Worm (Caenorhabditis elegans) whole organism, L4 larva: ENCODE measurements around the gene B0563.9.
A peak's percentile ranks its signal among the peaks of the same experiment; 100 is the strongest.

Experiments
- T26A8.4 ChIP-seq: fragments of 200-800 bp; sonication (Bioruptor generic); IDR thresholded peaks from 2 replicates; pipeline ENCODE4 v1.3.6; 2022; ENCODE audit warnings: missing genetic modification characterization, missing compliant biosample characterization
- Y5F2A.4 ChIP-seq: fragments of 200-800 bp; sonication (Bioruptor generic); optimal IDR thresholded peaks from 2 replicates; lab custom pipeline; 2018; ENCODE audit warnings: mild to moderate bottlenecking, missing genetic modification characterization, missing compliant biosample characterization
- ZK337.2 ChIP-seq: fragments of 200-800 bp; sonication (Bioruptor generic); IDR thresholded peaks from 2 replicates; pipeline ENCODE4 v1.3.6; 2022; ENCODE audit warnings: missing genetic modification reagents, missing genetic modification characterization, missing compliant biosample characterization
- ZK546.5 ChIP-seq, 2 experiments: sonication (generic microtip); optimal IDR thresholded peaks; 2 replicates each; lab custom pipeline; 2017; ENCODE audit warnings: missing biosample characterization in 2 of 2, missing genetic modification characterization in 2 of 2
- aha-1 ChIP-seq: fragments of 150-350 bp; peaks from one replicate; lab custom pipeline; 2014; ENCODE audit warnings: missing biosample characterization, missing genetic modification characterization
- ama-1 ChIP-seq: fragments of 150-350 bp; optimal IDR thresholded peaks from 2 replicates; lab custom pipeline; 2014; ENCODE audit warnings: inconsistent platforms, mixed read lengths
- arid-1 ChIP-seq: fragments of 200-800 bp; sonication (Bioruptor generic); conservative IDR thresholded peaks from 2 replicates; pipeline ENCODE4 v1.3.6; 2022; ENCODE audit warnings: missing genetic modification reagents, missing genetic modification characterization, missing compliant biosample characterization
- attf-4 ChIP-seq: sonication (generic microtip); optimal IDR thresholded peaks from 3 replicates; lab custom pipeline; 2017; ENCODE audit warnings: missing biosample characterization, missing genetic modification characterization
- ceh-32 ChIP-seq: sonication (generic microtip); optimal IDR thresholded peaks from 2 replicates; lab custom pipeline; 2016; ENCODE audit warnings: mild to moderate bottlenecking, missing genetic modification characterization, missing compliant biosample characterization; ENCODE audit not compliant: poor library complexity
- ceh-62 ChIP-seq: sonication (generic microtip); optimal IDR thresholded peaks from 2 replicates; lab custom pipeline; 2017; ENCODE audit warnings: missing biosample characterization, missing genetic modification characterization
- ctbp-1 ChIP-seq: fragments of 200-800 bp; sonication (Bioruptor generic); IDR thresholded peaks from 2 replicates; pipeline ENCODE4 v1.3.6; 2022; ENCODE audit warnings: missing genetic modification reagents, missing genetic modification characterization, missing compliant biosample characterization
- daf-16 ChIP-seq, 3 experiments: sonication (generic microtip); optimal IDR thresholded peaks; 2 replicates each; lab custom pipeline; 2016 to 2017; ENCODE audit warnings: missing genetic modification characterization in 3 of 3, missing genetic modification reagents in 3 of 3, mild to moderate bottlenecking in 2 of 3, missing compliant biosample characterization in 2 of 3, missing biosample characterization in 1 of 3, moderate library complexity in 1 of 3
- dpl-1 ChIP-seq: fragments of 150-350 bp; optimal IDR thresholded peaks from 2 replicates; lab custom pipeline; 2014; ENCODE audit warnings: missing biosample characterization, missing genetic modification reagents, missing genetic modification characterization
- dve-1 ChIP-seq: sonication (generic microtip); optimal IDR thresholded peaks from 2 replicates; lab custom pipeline; 2017; ENCODE audit warnings: antibody characterized with exemption, mild to moderate bottlenecking, missing genetic modification characterization, missing compliant biosample characterization; ENCODE audit not compliant: insufficient read depth
- hlh-30 ChIP-seq: sonication (generic microtip); optimal IDR thresholded peaks from 2 replicates; lab custom pipeline; 2017; ENCODE audit warnings: antibody characterized with exemption, mild to moderate bottlenecking, missing genetic modification characterization, missing compliant biosample characterization; ENCODE audit not compliant: insufficient read depth
- jun-1 ChIP-seq: fragments of 150-350 bp; optimal IDR thresholded peaks from 2 replicates; lab custom pipeline; 2014; ENCODE audit warnings: missing biosample characterization, missing genetic modification reagents, missing genetic modification characterization
- lin-15B ChIP-seq: fragments of 150-350 bp; sonication (generic microtip); optimal IDR thresholded peaks from 3 replicates; lab custom pipeline; 2014; ENCODE audit warnings: missing biosample characterization, missing genetic modification characterization
- lin-39 ChIP-seq: fragments of 150-350 bp; optimal IDR thresholded peaks from 2 replicates; lab custom pipeline; 2014; ENCODE audit warnings: missing biosample characterization, missing genetic modification reagents, missing genetic modification characterization
- madf-9 ChIP-seq: fragments of 200-800 bp; sonication (Bioruptor generic); conservative IDR thresholded peaks from 2 replicates; pipeline ENCODE4 v1.3.6; 2022; ENCODE audit warnings: missing genetic modification reagents, missing genetic modification characterization, missing compliant biosample characterization
- mdl-1 ChIP-seq, 2 experiments: fragments of 150-350 bp in 1 of 2; sonication (generic microtip) in 1 of 2; optimal IDR thresholded peaks; 2 replicates each; lab custom pipeline; 2014 to 2017; ENCODE audit warnings: missing biosample characterization in 2 of 2, missing genetic modification characterization in 2 of 2
- mep-1 ChIP-seq: fragments of 150-350 bp; sonication (generic microtip); optimal IDR thresholded peaks from 3 replicates; lab custom pipeline; 2014; ENCODE audit warnings: missing biosample characterization, missing genetic modification characterization
- mes-2 ChIP-seq: sonication (generic microtip); optimal IDR thresholded peaks from 2 replicates; lab custom pipeline; 2016; ENCODE audit warnings: missing genotype, mild to moderate bottlenecking, missing genetic modification characterization, missing compliant biosample characterization; ENCODE audit not compliant: poor library complexity, severe bottlenecking
- nhr-10 ChIP-seq: fragments of 150-350 bp; optimal IDR thresholded peaks from 2 replicates; lab custom pipeline; 2014; ENCODE audit warnings: missing biosample characterization, missing genetic modification characterization
- nhr-11 ChIP-seq: fragments of 150-350 bp; optimal IDR thresholded peaks from 2 replicates; lab custom pipeline; 2014; ENCODE audit warnings: missing biosample characterization, missing genetic modification characterization
- nhr-77 ChIP-seq: fragments of 150-350 bp; optimal IDR thresholded peaks from 2 replicates; lab custom pipeline; 2014; ENCODE audit warnings: missing biosample characterization, missing genetic modification characterization
- pha-4 ChIP-seq, 2 experiments: fragments of 150-350 bp in 1 of 2; fragments of 200-800 bp in 1 of 2; sonication (Bioruptor generic) in 1 of 2; IDR thresholded peaks in 1 of 2; optimal IDR thresholded peaks in 1 of 2; 2 replicates each; pipeline versions ENCODE4 v1.3.6 to Lab custom; 2014 to 2022; ENCODE audit warnings: missing genetic modification characterization in 2 of 2, missing genetic modification reagents in 2 of 2, missing biosample characterization in 1 of 2, missing compliant biosample characterization in 1 of 2
- saeg-2 ChIP-seq: fragments of 200-800 bp; sonication (Bioruptor generic); IDR thresholded peaks from 2 replicates; pipeline ENCODE4 v1.3.6; 2022; ENCODE audit warnings: missing genetic modification reagents, missing genetic modification characterization, missing compliant biosample characterization
- snpc-1.2 ChIP-seq: fragments of 200-800 bp; sonication (Bioruptor generic); IDR thresholded peaks from 2 replicates; pipeline ENCODE4 v1.3.6; 2022; ENCODE audit warnings: missing genetic modification reagents, missing genetic modification characterization, missing compliant biosample characterization
- snpc-4 ChIP-seq: fragments of 150-350 bp; optimal IDR thresholded peaks from 2 replicates; lab custom pipeline; 2014; ENCODE audit warnings: missing biosample characterization, missing genetic modification characterization
- spr-1 ChIP-seq: sonication (generic microtip); optimal IDR thresholded peaks from 2 replicates; lab custom pipeline; 2016; ENCODE audit warnings: mild to moderate bottlenecking, missing genetic modification characterization, missing compliant biosample characterization
- tag-97 ChIP-seq: fragments of 200-800 bp; sonication (Bioruptor generic); IDR thresholded peaks from 2 replicates; pipeline ENCODE4 v1.3.6; 2022; ENCODE audit warnings: missing genetic modification characterization, missing compliant biosample characterization
- tra-1 ChIP-seq: fragments of 200-800 bp; sonication (Bioruptor generic); IDR thresholded peaks from 2 replicates; pipeline ENCODE4 v1.3.6; 2022; ENCODE audit warnings: missing genetic modification reagents, missing genetic modification characterization, missing compliant biosample characterization
- unc-62 ChIP-seq, 3 experiments: fragments of 150-350 bp in 1 of 3; sonication (generic microtip); optimal IDR thresholded peaks in 2 of 3; peaks in 1 of 3; 1 replicate in 1 of 3; 2 replicates in 2 of 3; lab custom pipeline; 2014 to 2017; ENCODE audit warnings: missing biosample characterization in 3 of 3, missing genetic modification characterization in 3 of 3, missing genetic modification reagents in 3 of 3, missing genotype in 1 of 3
- zip-2 ChIP-seq: fragments of 150-350 bp; optimal IDR thresholded peaks from 2 replicates; lab custom pipeline; 2014; ENCODE audit warnings: missing biosample characterization, missing genetic modification characterization
- ztf-11 ChIP-seq: fragments of 150-350 bp; optimal IDR thresholded peaks from 2 replicates; lab custom pipeline; 2014; ENCODE audit warnings: missing biosample characterization, missing genetic modification characterization
- ztf-7 ChIP-seq: fragments of 150-350 bp; optimal IDR thresholded peaks from 2 replicates; lab custom pipeline; 2014; ENCODE audit warnings: missing biosample characterization, missing genetic modification characterization

The B0563.9 gene

DNA sequence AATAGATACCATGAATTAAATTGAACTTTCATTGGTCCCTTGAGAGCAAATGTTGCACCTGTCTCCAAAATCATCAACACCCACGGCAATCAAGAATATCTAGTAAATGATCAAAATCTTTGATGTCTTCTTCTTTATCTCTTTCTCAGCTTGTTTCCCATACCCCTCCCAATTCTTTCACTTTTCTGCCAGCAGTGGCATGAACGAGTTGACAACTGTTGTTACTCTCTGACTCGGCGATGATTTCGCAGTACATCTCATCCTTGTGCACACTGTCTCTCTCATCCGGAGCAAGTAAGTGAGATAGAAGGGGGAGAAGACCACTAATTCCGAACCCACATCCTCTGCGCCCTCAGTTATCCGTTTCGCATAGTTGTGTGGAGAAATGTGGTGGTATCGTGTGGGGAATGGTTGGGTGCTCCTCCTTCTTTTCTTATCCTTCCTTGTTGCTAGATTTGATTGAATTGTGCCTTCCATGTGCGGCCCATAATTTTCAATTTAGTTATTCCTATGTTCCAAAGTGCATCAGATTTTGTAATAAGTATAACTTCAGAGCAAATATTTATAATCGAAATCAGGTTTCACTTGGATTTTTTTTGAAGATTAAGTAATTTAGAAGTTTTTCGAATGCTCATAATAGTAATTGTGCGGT is 7.0 kb upstream of the B0563.9 start:
- no peak for TF ChIP-seq snpc-4 (tag; lab: Kevin White, UChicago)
- TF ChIP-seq daf-16 (GFP tag; optimal IDR thresholded peaks at IDR 0.05; lab: Kevin White, UChicago) = peak in 1 of 2 experiments; percentile 46
- no peak for TF ChIP-seq daf-16 (tag; optimal IDR thresholded peaks at IDR 0.05; lab: Kevin White, UChicago)
- no peak for TF ChIP-seq hlh-30 (tag; lab: Kevin White, UChicago)
- TF ChIP-seq dve-1 (tag; lab: Kevin White, UChicago) = no peak
- no peak for TF ChIP-seq ztf-7 (tag; lab: Kevin White, UChicago)
- no peak for TF ChIP-seq snpc-1.2
- TF ChIP-seq Y5F2A.4 = no peak
- no peak for TF ChIP-seq ZK337.2 (GFP tag; lab: Robert Waterston, UW)
- TF ChIP-seq ZK546.5 (tag; optimal IDR thresholded peaks at IDR 0.05; lab: Kevin White, UChicago) = no peak
- TF ChIP-seq madf-9 (GFP tag; lab: Robert Waterston, UW) = no peak
- TF ChIP-seq mep-1 (tag; lab: Kevin White, UChicago) = no peak
- TF ChIP-seq ctbp-1 = no peak
- TF ChIP-seq tag-97 (GFP tag; lab: Robert Waterston, UW) = no peak
- no peak for TF ChIP-seq spr-1 (tag; lab: Kevin White, UChicago)
- peak; percentile 49 for TF ChIP-seq nhr-11 (tag; lab: Kevin White, UChicago)
- TF ChIP-seq nhr-77 (tag; lab: Kevin White, UChicago) = no peak
- no peak for TF ChIP-seq saeg-2
- no peak for TF ChIP-seq jun-1
- peak in 1 of 2 experiments; percentile 91 for TF ChIP-seq unc-62 (GFP tag; optimal IDR thresholded peaks at IDR 0.05 in 1 of 2; lab: Kevin White, UChicago)
- TF ChIP-seq unc-62 (tag; optimal IDR thresholded peaks at IDR 0.05; lab: Kevin White, UChicago) = no peak
- peak; percentile 81 for TF ChIP-seq aha-1 (tag; lab: Kevin White, UChicago)

DNA sequence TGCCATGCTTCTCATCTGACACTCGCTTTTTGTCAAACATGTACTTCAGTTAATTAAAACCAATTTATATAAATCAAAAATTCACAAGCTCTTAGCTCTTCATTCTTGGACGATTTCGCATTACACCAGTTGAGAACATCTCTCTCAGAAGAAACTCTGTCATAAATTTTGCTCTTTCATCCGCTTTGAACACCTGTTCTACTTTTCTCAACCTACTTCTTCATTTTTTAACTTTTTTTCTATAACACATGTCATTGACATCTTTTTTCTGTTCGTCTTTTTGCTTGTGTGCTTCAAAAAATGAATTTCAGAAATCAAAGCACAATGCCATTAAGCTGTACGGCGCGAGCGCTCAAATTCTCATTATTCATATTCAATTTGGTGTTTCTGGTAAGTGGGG is 5.5 kb upstream of the B0563.9 start, which contains the start of gene tsp-11:
tsp-11 (plus strand) TSS at position 301 of the 400 bp plus-strand sequence.
- peak in 1 of 2 experiments; percentile 27 for TF ChIP-seq unc-62 (GFP tag; optimal IDR thresholded peaks at IDR 0.05 in 1 of 2; lab: Kevin White, UChicago)
- TF ChIP-seq unc-62 (tag; optimal IDR thresholded peaks at IDR 0.05; lab: Kevin White, UChicago) = no peak
- TF ChIP-seq ztf-11 (tag; lab: Kevin White, UChicago) = no peak
- TF ChIP-seq lin-15B = no peak
- no peak for TF ChIP-seq ama-1 (lab: Kevin White, UChicago)
- peak; percentile 79 for TF ChIP-seq aha-1 (tag; lab: Kevin White, UChicago)
- no peak for TF ChIP-seq mdl-1 (tag; optimal IDR thresholded peaks at IDR 0.05; lab: Kevin White, UChicago)

DNA sequence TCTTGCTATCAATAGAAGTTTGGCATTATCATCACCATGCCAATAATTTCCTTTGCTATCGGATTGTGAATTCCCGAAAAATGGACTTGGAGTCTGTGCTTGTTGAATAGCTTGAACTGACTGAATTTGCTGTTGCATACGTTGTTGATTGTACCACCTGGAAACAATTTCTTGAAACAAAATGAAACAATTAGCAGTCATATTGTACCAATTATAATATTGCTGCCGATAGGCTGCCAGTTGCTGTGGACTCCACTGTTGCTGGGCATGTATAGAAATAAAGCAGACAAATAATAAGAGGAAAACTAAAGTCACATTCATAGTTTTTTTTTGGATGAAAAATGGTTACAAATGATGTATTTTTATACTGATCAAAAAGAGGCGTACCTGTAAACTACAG is 1.4 kb upstream of the B0563.9 start, which contains the start of gene B0563.10:
B0563.10 (minus strand) TSS at position 325 of the 400 bp plus-strand sequence.
- TF ChIP-seq pha-4 (GFP tag; IDR thresholded peaks at IDR 0.05; lab: Robert Waterston, UW) (no peak), pha-4 (tag; optimal IDR thresholded peaks at IDR 0.05; lab: Kevin White, UChicago) (no peak)

DNA sequence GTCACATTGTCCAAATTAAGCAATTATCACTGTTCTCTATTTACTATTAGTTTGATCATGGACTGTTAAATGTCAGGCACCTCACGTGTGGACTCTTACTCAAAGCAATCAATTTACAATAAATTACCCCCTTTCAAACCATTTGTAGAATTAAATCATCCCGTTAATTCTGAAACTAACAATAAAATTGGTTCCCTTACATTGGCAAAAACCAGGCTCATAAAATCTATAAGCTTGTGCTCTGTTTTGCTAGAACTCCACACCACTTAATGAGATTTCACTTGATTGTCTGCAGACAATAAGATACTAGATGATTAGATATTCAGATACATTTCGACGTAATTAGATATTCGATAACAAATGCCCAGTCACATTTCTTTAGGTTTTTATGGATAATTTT is 1.7 kb downstream of the B0563.9 start:
- no peak for TF ChIP-seq mes-2 (tag; lab: Kevin White, UChicago)
- peak in 1 of 2 experiments; percentile 91 for TF ChIP-seq unc-62 (GFP tag; optimal IDR thresholded peaks at IDR 0.05 in 1 of 2; lab: Kevin White, UChicago)
- no peak for TF ChIP-seq unc-62 (tag; optimal IDR thresholded peaks at IDR 0.05; lab: Kevin White, UChicago)

DNA sequence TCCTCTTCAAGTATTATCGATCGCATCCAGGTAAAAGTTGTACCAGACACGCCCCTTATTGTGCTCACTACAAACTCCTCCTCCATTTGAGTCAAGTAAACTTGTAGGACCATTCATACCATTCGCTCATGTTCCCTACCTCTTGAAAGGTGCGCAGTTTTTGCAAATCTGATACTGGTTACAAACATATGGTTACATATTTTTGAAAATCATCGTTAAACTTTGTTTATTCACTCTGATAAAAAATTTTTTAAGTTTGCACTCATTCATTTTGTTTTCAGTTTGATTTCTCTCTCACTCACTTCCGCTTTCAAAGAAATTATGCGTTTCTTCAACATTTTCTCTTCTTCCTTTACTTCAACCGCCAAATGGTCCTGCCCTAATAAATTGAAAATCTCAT is 2.9 kb downstream of the B0563.9 start, which contains the start of gene B0563.1:
B0563.1 (plus strand) TSS at position 301 of the 400 bp plus-strand sequence.
- TF ChIP-seq arid-1 (no peak), hlh-30 (tag; lab: Kevin White, UChicago) (no peak), dpl-1 (GFP tag; lab: Kevin White, UChicago) (no peak), mep-1 (tag; lab: Kevin White, UChicago) (no peak), nhr-77 (tag; lab: Kevin White, UChicago) (no peak), T26A8.4 (GFP tag; lab: Robert Waterston, UW) (no peak), ceh-62 (tag; lab: Kevin White, UChicago) (no peak), zip-2 (tag; lab: Kevin White, UChicago) (no peak), lin-39 (tag; lab: Kevin White, UChicago) (no peak), tra-1 (GFP tag; lab: Robert Waterston, UW) (no peak), ztf-7 (tag; lab: Kevin White, UChicago) (no peak), ceh-32 (no peak), attf-4 (tag; lab: Kevin White, UChicago) (no peak), tag-97 (GFP tag; lab: Robert Waterston, UW) (no peak), nhr-10 (tag; lab: Kevin White, UChicago) (no peak), ZK337.2 (GFP tag; lab: Robert Waterston, UW) (no peak)
